Fruit fly (Drosophila melanogaster): Measurements from ENCODE around the gene CG10628.

Gene CG10628

DNA sequence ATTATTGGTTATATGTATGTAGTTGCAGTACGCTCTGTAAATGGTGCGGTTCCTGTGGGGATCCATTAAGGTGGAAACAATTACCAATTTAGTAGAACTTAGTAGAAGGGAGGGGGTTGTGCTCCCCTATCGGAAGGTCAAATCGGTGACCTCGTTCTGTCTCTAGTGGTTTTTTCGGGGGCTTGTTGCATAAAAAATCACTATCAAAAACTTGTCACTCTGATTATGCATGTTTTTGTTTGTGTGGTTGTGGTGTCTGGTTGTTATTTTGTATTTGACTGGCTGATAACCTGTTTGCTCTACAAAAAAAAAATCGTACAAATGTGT is 5.0 kb upstream of the CG10628 start:
- TF ChIP-seq CG33017 (tag; optimal IDR thresholded peaks at IDR 0.05): no peak
- TF ChIP-seq kay (GFP tag; ENCODE audit: borderline replicate concordance): no peak
- TF ChIP-seq pad (GFP tag; optimal IDR thresholded peaks at IDR 0.05): no peak
- no peak for TF ChIP-seq CG7101 (tag; optimal IDR thresholded peaks at IDR 0.05)
- no peak for TF ChIP-seq CG1620 (GFP tag; optimal IDR thresholded peaks at IDR 0.05)
- TF ChIP-seq CG14711 (tag; optimal IDR thresholded peaks at IDR 0.05): no peak
- no peak for TF ChIP-seq Clk (GFP tag; optimal IDR thresholded peaks at IDR 0.05)
- TF ChIP-seq Crg-1 (GFP tag; optimal IDR thresholded peaks at IDR 0.05): no peak
- no peak for TF ChIP-seq Hr96 (GFP tag; optimal IDR thresholded peaks at IDR 0.05)
- no peak for TF ChIP-seq Mnt (GFP tag; optimal IDR thresholded peaks at IDR 0.05)
- TF ChIP-seq CG12768 (GFP tag; optimal IDR thresholded peaks at IDR 0.05): no peak
- no peak for TF ChIP-seq CG11617 (GFP tag; optimal IDR thresholded peaks at IDR 0.05)
- TF ChIP-seq cic (GFP tag; optimal IDR thresholded peaks at IDR 0.05): no peak
- no peak for TF ChIP-seq cnc (optimal IDR thresholded peaks at IDR 0.05)
- no peak for TF ChIP-seq toe (GFP tag; optimal IDR thresholded peaks at IDR 0.05)
- no peak for TF ChIP-seq CG5204 (GFP tag; optimal IDR thresholded peaks at IDR 0.05)
- no peak for TF ChIP-seq CG7045 (GFP tag; optimal IDR thresholded peaks at IDR 0.05)
- TF ChIP-seq bab1 (GFP tag; optimal IDR thresholded peaks at IDR 0.05): no peak
- no peak for TF ChIP-seq tj (GFP tag; optimal IDR thresholded peaks at IDR 0.05)

DNA sequence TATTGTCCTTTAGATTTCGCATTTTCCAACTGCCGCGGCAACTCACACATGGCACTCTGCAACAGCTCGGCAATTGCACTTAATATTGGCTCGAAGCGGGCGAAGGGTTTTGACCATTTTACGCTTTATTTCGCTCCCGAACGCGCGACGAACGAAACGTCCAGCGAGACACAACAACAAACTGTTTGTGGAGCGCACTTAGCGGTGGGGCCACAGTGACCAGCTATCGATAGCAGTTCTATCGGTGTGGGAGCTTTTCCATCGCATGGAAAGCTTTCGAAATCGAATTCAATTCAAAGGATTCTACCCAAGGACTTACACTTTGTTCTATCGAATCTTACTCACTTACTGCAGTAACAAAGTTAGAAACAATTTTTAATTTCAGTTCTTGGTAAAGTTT is 1.7 kb downstream of the CG10628 start, which contains the start of gene CG10631:
TSS of gene CG10631 (minus strand) at position 189 of the 400 bp plus-strand sequence.
- TF ChIP-seq bab1 (GFP tag; optimal IDR thresholded peaks at IDR 0.05) (peak; percentile 69), cic (GFP tag; optimal IDR thresholded peaks at IDR 0.05) (no peak), Mnt (GFP tag; optimal IDR thresholded peaks at IDR 0.05) (peak; percentile 7), CG7045 (GFP tag; optimal IDR thresholded peaks at IDR 0.05) (no peak)

DNA sequence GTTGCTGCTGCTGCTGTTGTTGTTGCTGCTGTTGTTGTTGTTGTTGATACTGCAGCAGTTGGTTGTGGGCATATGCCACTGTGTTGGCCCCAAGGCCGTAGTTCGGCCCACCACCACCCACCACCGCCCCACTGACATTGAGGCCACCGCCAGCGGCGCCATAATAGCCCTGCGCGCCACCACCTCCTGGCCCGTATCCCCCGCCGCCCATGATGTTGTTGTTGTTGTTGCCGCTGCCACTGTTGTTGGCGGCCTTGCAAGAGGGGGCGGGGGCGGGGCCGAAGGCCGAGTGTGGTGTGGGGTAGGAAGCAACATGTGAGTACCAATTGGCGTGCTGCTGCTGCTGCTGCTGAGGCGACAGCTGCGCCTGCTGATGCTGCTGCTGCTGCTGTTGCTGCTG is 2.4 kb downstream of the CG10628 start:
- TF ChIP-seq CG1620 (GFP tag; optimal IDR thresholded peaks at IDR 0.05): no peak
- TF ChIP-seq CG7045 (GFP tag; optimal IDR thresholded peaks at IDR 0.05): no peak
- no peak for TF ChIP-seq Hr96 (GFP tag; optimal IDR thresholded peaks at IDR 0.05)
- no peak for TF ChIP-seq pad (GFP tag; optimal IDR thresholded peaks at IDR 0.05)
- TF ChIP-seq cnc (optimal IDR thresholded peaks at IDR 0.05): no peak
- TF ChIP-seq cic (GFP tag; optimal IDR thresholded peaks at IDR 0.05): no peak
- no peak for TF ChIP-seq kay (GFP tag; ENCODE audit: borderline replicate concordance)
- TF ChIP-seq toe (GFP tag; optimal IDR thresholded peaks at IDR 0.05): no peak
- no peak for TF ChIP-seq CG7101 (tag; optimal IDR thresholded peaks at IDR 0.05)
- TF ChIP-seq bab1 (GFP tag; optimal IDR thresholded peaks at IDR 0.05): no peak
- TF ChIP-seq tj (GFP tag; optimal IDR thresholded peaks at IDR 0.05): no peak
- no peak for TF ChIP-seq CG33017 (tag; optimal IDR thresholded peaks at IDR 0.05)
- no peak for TF ChIP-seq ovo (GFP tag; optimal IDR thresholded peaks at IDR 0.05)

DNA sequence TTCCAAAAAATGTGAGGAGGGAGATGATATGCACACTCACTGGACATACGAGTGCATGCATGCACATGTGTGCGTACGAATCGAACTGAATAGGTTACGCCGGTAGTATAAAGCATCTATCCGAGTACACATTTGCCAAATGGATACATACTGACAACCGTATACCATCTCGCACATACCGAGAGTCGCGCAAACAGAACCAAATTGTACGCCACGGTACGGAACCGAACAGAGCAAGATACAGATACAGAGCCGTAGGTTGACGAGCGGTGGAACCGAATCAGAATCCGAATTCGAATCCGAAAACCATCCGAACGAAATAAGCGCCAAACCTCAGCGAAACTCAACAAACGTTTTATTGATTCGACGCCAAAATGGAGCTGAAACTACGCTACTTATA is 3.4 kb downstream of the CG10628 start:
- TF ChIP-seq bab1 (GFP tag; optimal IDR thresholded peaks at IDR 0.05): no peak
- no peak for TF ChIP-seq tj (GFP tag; optimal IDR thresholded peaks at IDR 0.05)
- TF ChIP-seq CG1620 (GFP tag; optimal IDR thresholded peaks at IDR 0.05): no peak
- no peak for TF ChIP-seq Crg-1 (GFP tag; optimal IDR thresholded peaks at IDR 0.05)
- no peak for TF ChIP-seq CG33017 (tag; optimal IDR thresholded peaks at IDR 0.05)
- TF ChIP-seq CG14711 (tag; optimal IDR thresholded peaks at IDR 0.05): no peak
- no peak for TF ChIP-seq kay (GFP tag; ENCODE audit: borderline replicate concordance)
- TF ChIP-seq CG11617 (GFP tag; optimal IDR thresholded peaks at IDR 0.05): no peak
- no peak for TF ChIP-seq toe (GFP tag; optimal IDR thresholded peaks at IDR 0.05)

DNA sequence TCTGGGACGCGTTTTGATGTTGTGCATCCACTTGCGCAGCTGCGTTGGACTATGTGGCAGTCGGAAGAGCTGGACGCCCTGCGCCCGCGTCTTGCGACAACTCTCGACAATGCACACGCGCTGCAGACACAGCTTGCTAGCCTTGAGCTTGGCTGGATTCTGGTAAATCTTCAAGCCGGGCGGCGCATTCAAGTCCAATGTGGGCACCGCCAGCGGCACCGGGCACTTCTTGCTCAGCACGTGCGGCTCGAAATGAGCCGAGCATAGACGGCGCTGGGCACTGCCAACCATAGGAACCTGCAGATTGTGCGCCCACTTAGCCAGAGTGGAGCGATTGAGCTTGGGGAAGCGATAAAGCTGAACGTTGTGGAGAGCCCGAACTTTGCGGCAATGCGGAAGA is 7.8 kb downstream of the CG10628 start:
- TF ChIP-seq CG33017 (tag; optimal IDR thresholded peaks at IDR 0.05) (no peak), CG14711 (tag; optimal IDR thresholded peaks at IDR 0.05) (no peak), CG7045 (GFP tag; optimal IDR thresholded peaks at IDR 0.05) (no peak), bab1 (GFP tag; optimal IDR thresholded peaks at IDR 0.05) (no peak)

DNA sequence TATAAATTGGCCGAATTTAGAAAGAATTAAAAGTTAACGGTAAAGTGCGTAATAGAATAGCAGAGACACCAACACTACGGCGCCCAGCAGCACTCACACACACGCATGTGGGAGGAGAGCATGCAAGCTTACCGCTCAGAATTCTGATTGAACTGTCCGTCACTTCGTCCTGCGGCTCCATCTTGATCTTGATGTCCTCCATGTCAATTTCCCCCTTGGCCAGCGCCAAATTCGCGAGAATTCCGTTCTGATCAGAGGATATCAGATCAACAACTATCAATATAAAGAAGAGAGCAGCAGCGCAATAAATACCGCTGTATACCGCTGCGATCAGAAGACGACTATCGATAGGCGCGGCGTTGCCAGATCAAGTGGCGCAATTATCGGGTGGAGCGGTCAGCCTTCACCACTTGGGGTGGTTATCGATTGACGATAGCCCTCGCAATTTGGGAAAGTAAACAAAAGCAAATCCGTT is 22.7 kb downstream of the CG10628 start, which contains the start of the genes CG10462 and Nf-YB:
TSS of gene CG10462 (minus strand) at position 346 of the 475 bp plus-strand sequence.
TSS of gene Nf-YB (plus strand) at position 410 of the 475 bp plus-strand sequence.
- TF ChIP-seq tj (GFP tag; optimal IDR thresholded peaks at IDR 0.05) (no peak), CG11617 (GFP tag; optimal IDR thresholded peaks at IDR 0.05) (no peak), Mnt (GFP tag; optimal IDR thresholded peaks at IDR 0.05) (no peak), Clk (GFP tag; optimal IDR thresholded peaks at IDR 0.05) (no peak), bab1 (GFP tag; optimal IDR thresholded peaks at IDR 0.05) (peak; percentile 5), CG12768 (GFP tag; optimal IDR thresholded peaks at IDR 0.05) (no peak), kay (GFP tag; ENCODE audit: borderline replicate concordance) (no peak), CG7101 (tag; optimal IDR thresholded peaks at IDR 0.05) (no peak), ovo (GFP tag; optimal IDR thresholded peaks at IDR 0.05) (peak; percentile 81), toe (GFP tag; optimal IDR thresholded peaks at IDR 0.05) (no peak), CG14711 (tag; optimal IDR thresholded peaks at IDR 0.05) (no peak)

DNA sequence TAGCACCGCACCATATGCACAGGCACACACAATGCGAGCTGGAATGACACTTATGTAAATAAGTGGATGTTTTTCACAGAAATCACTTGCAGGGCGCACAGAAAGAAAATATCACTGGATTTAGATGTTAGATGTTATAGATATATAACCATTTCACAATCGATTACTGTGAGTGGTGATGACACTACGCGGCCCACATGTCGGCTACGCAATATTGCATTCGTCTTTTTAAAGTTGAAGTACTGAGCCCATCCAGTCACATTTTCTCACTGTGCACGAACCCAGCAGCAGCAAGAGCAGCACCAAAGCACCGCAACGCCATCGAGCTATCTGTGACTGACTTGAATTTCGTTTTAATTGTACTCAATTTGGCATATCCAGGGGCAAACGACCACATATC is 35.9 kb downstream of the CG10628 start:
- TF ChIP-seq CG1620 (GFP tag; optimal IDR thresholded peaks at IDR 0.05) (no peak), Mnt (GFP tag; optimal IDR thresholded peaks at IDR 0.05) (no peak), CG12768 (GFP tag; optimal IDR thresholded peaks at IDR 0.05) (no peak), CG7045 (GFP tag; optimal IDR thresholded peaks at IDR 0.05) (no peak), toe (GFP tag; optimal IDR thresholded peaks at IDR 0.05) (no peak), CG5204 (GFP tag; optimal IDR thresholded peaks at IDR 0.05) (no peak), Clk (GFP tag; optimal IDR thresholded peaks at IDR 0.05) (no peak), CG11617 (GFP tag; optimal IDR thresholded peaks at IDR 0.05) (no peak), cnc (optimal IDR thresholded peaks at IDR 0.05) (no peak), kay (GFP tag; ENCODE audit: borderline replicate concordance) (no peak), Hr96 (GFP tag; optimal IDR thresholded peaks at IDR 0.05) (no peak), bab1 (GFP tag; optimal IDR thresholded peaks at IDR 0.05) (no peak), CG33017 (tag; optimal IDR thresholded peaks at IDR 0.05) (no peak), CG14711 (tag; optimal IDR thresholded peaks at IDR 0.05) (no peak), cic (GFP tag; optimal IDR thresholded peaks at IDR 0.05) (no peak), tj (GFP tag; optimal IDR thresholded peaks at IDR 0.05) (no peak), ovo (GFP tag; optimal IDR thresholded peaks at IDR 0.05) (no peak)

Measured in whole organism, adult.